Fruit fly (Drosophila melanogaster) whole organism, embryonic: ENCODE results near the gene CG15196.

Experiments used
- CG10274 ChIP-seq: fragments of 200-800 bp; sonication (Bioruptor generic); optimal IDR thresholded peaks from 3 replicates; lab custom pipeline; 2017; ENCODE audit warnings: missing biosample characterization, mild to moderate bottlenecking, missing genetic modification characterization
- CG10321 ChIP-seq: fragments of 200-800 bp; sonication (Bioruptor generic); IDR thresholded peaks from 2 replicates; pipeline ENCODE4 v1.3.6; 2022; ENCODE audit warnings: missing biosample characterization, missing genetic modification characterization
- CG11723 ChIP-seq: fragments of 200-800 bp; sonication (Bioruptor generic); optimal IDR thresholded peaks from 2 replicates; lab custom pipeline; 2017; ENCODE audit warnings: missing biosample characterization, mild to moderate bottlenecking, missing genetic modification characterization
- CG12942 ChIP-seq: fragments of 200-800 bp; sonication (Bioruptor generic); optimal IDR thresholded peaks from 3 replicates; lab custom pipeline; 2016; ENCODE audit warnings: missing biosample characterization, missing genetic modification characterization
- CG13296 ChIP-seq: fragments of 200-800 bp; sonication (Bioruptor generic); optimal IDR thresholded peaks from 3 replicates; lab custom pipeline; 2018; ENCODE audit warnings: missing biosample characterization, mild to moderate bottlenecking, missing genetic modification characterization
- CG14667 ChIP-seq: fragments of 200-800 bp; sonication (Bioruptor generic); IDR thresholded peaks from 2 replicates; pipeline ENCODE4 v1.3.6; 2022; ENCODE audit warnings: missing biosample characterization, missing genetic modification characterization
- CG1602 ChIP-seq: fragments of 200-800 bp; sonication (Bioruptor generic); optimal IDR thresholded peaks from 3 replicates; lab custom pipeline; 2016; ENCODE audit warnings: missing biosample characterization, missing genetic modification characterization
- CG3281 ChIP-seq: fragments of 200-800 bp; sonication (Bioruptor generic); optimal IDR thresholded peaks from 3 replicates; lab custom pipeline; 2017; ENCODE audit warnings: missing biosample characterization, mild to moderate bottlenecking, missing genetic modification characterization
- CG34422 ChIP-seq: fragments of 200-800 bp; sonication (Bioruptor generic); IDR thresholded peaks from 3 replicates; pipeline ENCODE4 v1.3.6; 2022; ENCODE audit warnings: missing biosample characterization, missing genetic modification characterization
- CG6765 ChIP-seq: fragments of 200-800 bp; sonication (Bioruptor generic); optimal IDR thresholded peaks from 3 replicates; lab custom pipeline; 2017; ENCODE audit warnings: missing biosample characterization, mild to moderate bottlenecking, missing genetic modification characterization
- CG7839 ChIP-seq: fragments of 200-800 bp; sonication (Bioruptor generic); optimal IDR thresholded peaks from 3 replicates; lab custom pipeline; 2018; ENCODE audit warnings: missing biosample characterization, mild to moderate bottlenecking, missing genetic modification characterization, moderate library complexity
- CG8388 ChIP-seq: fragments of 200-800 bp; sonication (Bioruptor generic); optimal IDR thresholded peaks from 2 replicates; lab custom pipeline; 2019; ENCODE audit warnings: missing biosample characterization, mild to moderate bottlenecking, missing genetic modification characterization, moderate library complexity
- CG8478 ChIP-seq: fragments of >200 bp; optimal IDR thresholded peaks from 2 replicates; lab custom pipeline; 2018
- CG9609 ChIP-seq: fragments of 200-800 bp; sonication (Bioruptor generic); optimal IDR thresholded peaks from 3 replicates; lab custom pipeline; 2016; ENCODE audit warnings: missing biosample characterization, missing genetic modification characterization
- CG9817 ChIP-seq: fragments of 200-800 bp; sonication (Bioruptor generic); optimal IDR thresholded peaks from 2 replicates; lab custom pipeline; 2018; ENCODE audit warnings: missing biosample characterization, mild to moderate bottlenecking, missing genetic modification characterization, moderate library complexity
- Chrac-16 ChIP-seq: fragments of 200-800 bp; sonication (Bioruptor generic); optimal IDR thresholded peaks from 3 replicates; lab custom pipeline; 2016; ENCODE audit warnings: missing biosample characterization, missing genetic modification characterization
- Dbx ChIP-seq: fragments of 200-800 bp; sonication (Bioruptor generic); IDR thresholded peaks from 3 replicates; pipeline ENCODE4 v1.3.6; 2022; ENCODE audit warnings: missing biosample characterization, missing genetic modification characterization
- Dek ChIP-seq: fragments of 200-800 bp; sonication (Bioruptor generic); optimal IDR thresholded peaks from 3 replicates; lab custom pipeline; 2019; ENCODE audit warnings: missing biosample characterization, mild to moderate bottlenecking, missing genetic modification characterization, moderate library complexity
- Dref ChIP-seq: fragments of 200-800 bp; sonication (Bioruptor generic); IDR thresholded peaks from 2 replicates; pipeline ENCODE4 v1.3.6; 2022; ENCODE audit warnings: missing biosample characterization, missing genetic modification characterization
- HLH4C ChIP-seq: fragments of 200-800 bp; sonication (Bioruptor generic); IDR thresholded peaks from 3 replicates; pipeline ENCODE4 v1.3.6; 2022; ENCODE audit warnings: missing biosample characterization, missing genetic modification characterization; ENCODE audit not compliant: partially characterized antibody
- HLH54F ChIP-seq: fragments of 200-800 bp; sonication (Bioruptor generic); optimal IDR thresholded peaks from 3 replicates; lab custom pipeline; 2016; ENCODE audit warnings: missing biosample characterization, missing genetic modification characterization
- Hand ChIP-seq: fragments of 200-800 bp; sonication (Bioruptor generic); optimal IDR thresholded peaks from 2 replicates; lab custom pipeline; 2017; ENCODE audit warnings: mild to moderate bottlenecking, missing biosample characterization, missing genetic modification reagents, missing genetic modification characterization
- MBD-R2 ChIP-seq: fragments of 200-800 bp; sonication (Bioruptor generic); IDR thresholded peaks from 2 replicates; pipeline ENCODE4 v1.3.6; 2022; ENCODE audit warnings: missing biosample characterization, missing genetic modification characterization
- NC2α ChIP-seq: fragments of 200-800 bp; sonication (Bioruptor generic); optimal IDR thresholded peaks from 2 replicates; lab custom pipeline; 2016; ENCODE audit warnings: missing biosample characterization, missing genetic modification characterization
- Optix ChIP-seq: fragments of 200-800 bp; sonication (Bioruptor generic); IDR thresholded peaks from 3 replicates; pipeline ENCODE4 v1.3.6; 2022; ENCODE audit warnings: missing biosample characterization, missing genetic modification characterization
- Pdp1 ChIP-seq, 2 experiments: fragments of 200-800 bp; sonication (Bioruptor generic); optimal IDR thresholded peaks; 3 replicates each; lab custom pipeline; 2016; ENCODE audit warnings: missing biosample characterization in 2 of 2, missing genetic modification characterization in 2 of 2, mild to moderate bottlenecking in 1 of 2, moderate library complexity in 1 of 2
- Sox102F ChIP-seq: fragments of 200-800 bp; sonication (Bioruptor generic); optimal IDR thresholded peaks from 2 replicates; lab custom pipeline; 2018; ENCODE audit warnings: missing biosample characterization, mild to moderate bottlenecking, missing genetic modification characterization, moderate library complexity
- Xrp1 ChIP-seq: fragments of 200-800 bp; sonication (Bioruptor generic); IDR thresholded peaks from 2 replicates; pipeline ENCODE4 v1.3.6; 2022; ENCODE audit warnings: missing biosample characterization, missing genetic modification characterization
- ac ChIP-seq: fragments of 200-800 bp; sonication (Bioruptor generic); optimal IDR thresholded peaks from 3 replicates; lab custom pipeline; 2017; ENCODE audit warnings: missing biosample characterization, mild to moderate bottlenecking, missing genetic modification characterization
- aop ChIP-seq: fragments of 200-800 bp; sonication (Bioruptor generic); IDR thresholded peaks from 2 replicates; pipeline ENCODE4 v1.3.6; 2022; ENCODE audit warnings: missing biosample characterization, missing genetic modification characterization
- ase ChIP-seq: fragments of 200-800 bp; sonication (Bioruptor generic); IDR thresholded peaks from 3 replicates; pipeline ENCODE4 v1.3.6; 2022; ENCODE audit warnings: missing biosample characterization, missing genetic modification characterization
- dysf ChIP-seq: fragments of 200-800 bp; sonication (Bioruptor generic); IDR thresholded peaks from 3 replicates; pipeline ENCODE4 v1.3.6; 2022; ENCODE audit warnings: missing biosample characterization, missing genetic modification characterization
- eve ChIP-seq, 2 experiments: fragments of >200 bp; optimal IDR thresholded peaks; 2 replicates each; lab custom pipeline; 2017; ENCODE audit warnings: missing biosample characterization in 2 of 2, missing genetic modification characterization in 2 of 2
- exex ChIP-seq: fragments of 200-800 bp; sonication (Bioruptor generic); optimal IDR thresholded peaks from 4 replicates; lab custom pipeline; 2018; ENCODE audit warnings: missing biosample characterization, mild to moderate bottlenecking, missing genetic modification characterization, moderate library complexity
- gro ChIP-seq: fragments of 200-800 bp; sonication (Bioruptor generic); optimal IDR thresholded peaks from 2 replicates; lab custom pipeline; 2016; ENCODE audit warnings: missing biosample characterization, missing genetic modification characterization
- gsb ChIP-seq: fragments of 200-800 bp; sonication (Bioruptor generic); IDR thresholded peaks from 2 replicates; pipeline ENCODE4 v1.3.6; 2022; ENCODE audit warnings: missing biosample characterization, missing genetic modification characterization
- ind ChIP-seq: fragments of 200-800 bp; sonication (Bioruptor generic); optimal IDR thresholded peaks from 3 replicates; lab custom pipeline; 2016; ENCODE audit warnings: missing biosample characterization, missing genetic modification characterization
- klu ChIP-seq: fragments of 200-800 bp; sonication (Bioruptor generic); IDR thresholded peaks from 2 replicates; pipeline ENCODE4 v1.3.6; 2022; ENCODE audit warnings: missing biosample characterization, missing genetic modification characterization
- lola ChIP-seq, 3 experiments: fragments of >200 bp in 2 of 3; fragments of 200-800 bp in 1 of 3; sonication (Bioruptor generic) in 1 of 3; optimal IDR thresholded peaks; 2 replicates each; lab custom pipeline; 2017 to 2019; ENCODE audit warnings: missing biosample characterization in 3 of 3, missing genetic modification characterization in 3 of 3, mild to moderate bottlenecking in 1 of 3, moderate library complexity in 1 of 3
- nerfin-1 ChIP-seq: fragments of 200-800 bp; sonication (Bioruptor generic); optimal IDR thresholded peaks from 3 replicates; lab custom pipeline; 2019; ENCODE audit warnings: missing biosample characterization, mild to moderate bottlenecking, missing genetic modification characterization, moderate library complexity
- nom ChIP-seq: fragments of 200-800 bp; sonication (Bioruptor generic); optimal IDR thresholded peaks from 2 replicates; lab custom pipeline; 2017; ENCODE audit warnings: missing biosample characterization, missing genetic modification characterization, mild to moderate bottlenecking, moderate library complexity, missing genetic modification reagents
- org-1 ChIP-seq: fragments of 200-800 bp; sonication (Bioruptor generic); optimal IDR thresholded peaks from 2 replicates; lab custom pipeline; 2017; ENCODE audit warnings: missing biosample characterization, missing genetic modification characterization
- pan ChIP-seq, 4 experiments: fragments of >200 bp in 3 of 4; fragments of 200-800 bp in 1 of 4; sonication (Bioruptor generic) in 1 of 4; optimal IDR thresholded peaks in 3 of 4; IDR thresholded peaks in 1 of 4; 2 replicates each; pipeline versions ENCODE4 v1.3.6 to Lab custom; 2017 to 2022; ENCODE audit warnings: missing biosample characterization in 2 of 4, missing genetic modification characterization in 2 of 4, mixed read lengths in 1 of 4
- repo ChIP-seq: fragments of 200-800 bp; sonication (Bioruptor generic); optimal IDR thresholded peaks from 2 replicates; lab custom pipeline; 2016; ENCODE audit warnings: missing biosample characterization, missing genetic modification characterization
- ro ChIP-seq: fragments of 200-800 bp; sonication (Bioruptor generic); IDR thresholded peaks from 2 replicates; pipeline ENCODE4 v1.3.6; 2022; ENCODE audit warnings: missing biosample characterization, missing genetic modification characterization
- row ChIP-seq: fragments of 200-800 bp; sonication (Bioruptor generic); IDR thresholded peaks from 3 replicates; pipeline ENCODE4 v1.3.6; 2022; ENCODE audit warnings: missing biosample characterization, missing genetic modification characterization
- run ChIP-seq: fragments of 200-800 bp; sonication (Bioruptor generic); optimal IDR thresholded peaks from 3 replicates; lab custom pipeline; 2018; ENCODE audit warnings: missing biosample characterization, mild to moderate bottlenecking, missing genetic modification characterization
- sima ChIP-seq: fragments of 200-800 bp; sonication (Bioruptor generic); optimal IDR thresholded peaks from 2 replicates; lab custom pipeline; 2016; ENCODE audit warnings: missing biosample characterization, missing genetic modification characterization
- slou ChIP-seq: fragments of 200-800 bp; sonication (Bioruptor generic); optimal IDR thresholded peaks from 3 replicates; lab custom pipeline; 2016; ENCODE audit warnings: missing biosample characterization, missing genetic modification characterization
- toy ChIP-seq: fragments of 200-800 bp; sonication (Bioruptor generic); IDR thresholded peaks from 2 replicates; pipeline ENCODE4 v1.3.6; 2022; ENCODE audit warnings: missing biosample characterization, missing genetic modification characterization
- unpg ChIP-seq: fragments of 200-800 bp; sonication (Bioruptor generic); optimal IDR thresholded peaks from 3 replicates; lab custom pipeline; 2018; ENCODE audit warnings: missing biosample characterization, mild to moderate bottlenecking, missing genetic modification characterization, moderate library complexity

The CG15196 gene

DNA sequence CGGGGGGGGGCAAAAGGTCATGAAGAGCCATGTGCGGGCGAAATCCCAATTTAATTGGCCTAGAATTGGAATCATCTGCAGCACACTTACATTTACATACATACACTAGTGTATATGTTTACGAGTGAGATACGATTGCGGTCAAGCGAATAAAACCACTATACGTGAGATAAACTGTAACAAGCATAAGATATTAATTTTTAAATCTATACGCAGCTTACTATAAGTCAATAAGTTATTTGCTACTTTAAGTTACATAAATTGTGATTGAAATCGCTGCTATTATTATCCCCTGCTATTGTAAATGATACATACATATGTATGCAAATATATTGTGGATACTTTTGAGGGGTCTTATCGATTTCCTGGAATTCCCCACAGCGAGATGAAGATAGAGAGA lies 30.6 kb upstream of the CG15196 start (continued):
- TF ChIP-seq Hand (GFP tag; lab: Kevin White, UChicago) (peak; percentile 47), Dref (no peak), org-1 (peak; percentile 25), slou (GFP tag; lab: Kevin White, UChicago) (no peak), MBD-R2 (GFP tag; lab: Robert Waterston, UW) (0 out of 2 replicates have a peak, but pooled peaks have one; percentile 19), repo (GFP tag; lab: Kevin White, UChicago) (no peak), sima (no peak), aop (GFP tag; lab: Robert Waterston, UW) (no peak), unpg (GFP tag; lab: Kevin White, UChicago) (peak; percentile 58), Sox102F (peak; percentile 44), CG11723 (GFP tag; lab: Kevin White, UChicago) (no peak), ind (GFP tag; lab: Kevin White, UChicago) (no peak), klu (GFP tag; lab: Robert Waterston, UW) (no peak), run (tag; lab: Kevin White, UChicago) (no peak), CG14667 (GFP tag; lab: Robert Waterston, UW) (peak; percentile 29; the same call in 1 of the 2 replicates), CG10321 (GFP tag; lab: Robert Waterston, UW) (peak; percentile 33; the same call in 1 of the 2 replicates), ac (GFP tag; lab: Kevin White, UChicago) (no peak), CG12942 (GFP tag; lab: Kevin White, UChicago) (no peak), row (GFP tag; lab: Robert Waterston, UW) (peak; percentile 79), CG1602 (GFP tag; lab: Kevin White, UChicago) (no peak), Pdp1 (GFP tag; optimal IDR thresholded peaks at IDR 0.05; lab: Kevin White, UChicago) (peak in 1 of 2 experiments; percentile 41), gro (peak; percentile 2), pan (optimal IDR thresholded peaks at IDR 0.05; lab: Kevin White, UChicago) (no peak), pan (GFP tag; optimal IDR thresholded peaks at IDR 0.05 in 1 of 2, IDR thresholded peaks at IDR 0.05 in 1 of 2) (peak in 1 of 2 experiments; percentile 58), CG3281 (peak; percentile 63), CG7839 (peak; percentile 68), CG9609 (no peak), HLH4C (GFP tag; lab: Robert Waterston, UW) (no peak), toy (GFP tag; lab: Robert Waterston, UW) (no peak), nerfin-1 (tag; lab: Kevin White, UChicago) (no peak), Optix (GFP tag; lab: Robert Waterston, UW) (no peak), CG6765 (GFP tag; lab: Kevin White, UChicago) (peak; percentile 1), Dek (peak; percentile 7), HLH54F (GFP tag; lab: Kevin White, UChicago) (no peak), CG9817 (tag; lab: Kevin White, UChicago) (peak; percentile 52), lola (GFP tag; optimal IDR thresholded peaks at IDR 0.05; lab: Kevin White, UChicago) (no peak), CG10274 (GFP tag; lab: Kevin White, UChicago) (no peak), exex (tag; lab: Kevin White, UChicago) (no peak), eve (GFP tag; optimal IDR thresholded peaks at IDR 0.05; lab: Kevin White, UChicago) (no peak), CG8478 (lab: Kevin White, UChicago) (no peak), CG8388 (GFP tag; lab: Kevin White, UChicago) (peak; percentile 8), gsb (GFP tag; lab: Robert Waterston, UW) (no peak), CG34422 (GFP tag; lab: Robert Waterston, UW) (0 out of 3 replicates have a peak, but pooled peaks have one; percentile 42), ase (GFP tag; lab: Robert Waterston, UW) (no peak), Xrp1 (GFP tag; lab: Robert Waterston, UW) (peak; percentile 55; the same call in 1 of the 2 replicates), ro (GFP tag; lab: Robert Waterston, UW) (no peak), Dbx (GFP tag; lab: Robert Waterston, UW) (peak; percentile 58; the same call in 2 of the 3 replicates), nom (GFP tag; lab: Kevin White, UChicago) (no peak), CG13296 (GFP tag; lab: Kevin White, UChicago) (peak; percentile 51), dysf (peak; percentile 70), Chrac-16 (GFP tag; lab: Kevin White, UChicago) (peak; percentile 12), NC2α (GFP tag; lab: Kevin White, UChicago) (no peak)
